Worm (Caenorhabditis elegans) whole organism, L3 larva: ENCODE results near the gene ech-3.
A peak's percentile ranks its signal among the peaks of the same experiment; 100 is the strongest.

Source experiments
- ama-1 ChIP-seq: fragments of 150-350 bp; optimal IDR thresholded peaks from 2 replicates; lab custom pipeline; 2018
- daf-12 ChIP-seq: fragments of 150-350 bp; optimal IDR thresholded peaks from 2 replicates; lab custom pipeline; 2014; ENCODE audit warnings: missing biosample characterization, missing genetic modification reagents, missing genetic modification characterization
- elt-2 ChIP-seq: sonication (generic microtip); optimal IDR thresholded peaks from 2 replicates; lab custom pipeline; 2016; ENCODE audit warnings: missing genetic modification reagents, mild to moderate bottlenecking, missing genetic modification characterization, missing compliant biosample characterization
- lin-39 ChIP-seq: fragments of 150-350 bp; optimal IDR thresholded peaks from 2 replicates; lab custom pipeline; 2018; ENCODE audit warnings: missing biosample characterization, missing genetic modification reagents, missing genetic modification characterization
- nfya-1 ChIP-seq: sonication (generic microtip); optimal IDR thresholded peaks from 2 replicates; lab custom pipeline; 2017; ENCODE audit warnings: missing genetic modification characterization, mild to moderate bottlenecking, missing compliant biosample characterization, antibody characterized with exemption, moderate library complexity; ENCODE audit not compliant: insufficient read depth
- nhr-11 ChIP-seq: fragments of 150-350 bp; optimal IDR thresholded peaks from 2 replicates; lab custom pipeline; 2014; ENCODE audit warnings: missing biosample characterization, missing genetic modification characterization
- nhr-23 ChIP-seq: fragments of 150-350 bp; optimal IDR thresholded peaks from 2 replicates; lab custom pipeline; 2014; ENCODE audit warnings: missing biosample characterization, missing genetic modification reagents, missing genetic modification characterization
- unc-39 ChIP-seq: sonication (generic microtip); optimal IDR thresholded peaks from 4 replicates; lab custom pipeline; 2017; ENCODE audit warnings: missing biosample characterization, missing genetic modification characterization

DNA sequence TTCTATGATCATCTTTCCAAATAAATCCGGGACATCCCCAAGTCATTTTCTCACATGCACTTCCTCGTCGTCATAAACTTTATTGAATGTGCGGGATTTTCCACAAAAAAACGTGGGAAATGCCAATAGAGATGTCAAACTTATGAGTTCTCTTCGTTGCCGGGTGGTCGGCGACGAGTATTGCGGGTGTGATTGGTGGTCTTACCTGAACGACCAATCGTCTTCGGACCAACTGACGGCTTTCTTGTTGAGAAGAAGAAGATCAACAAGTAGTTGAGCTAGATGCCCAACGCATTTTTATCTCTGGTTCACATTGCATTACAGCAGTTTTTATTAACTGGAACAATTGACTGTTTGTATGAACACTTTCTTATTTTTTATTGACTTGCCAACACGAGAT, 26.9 kb upstream of the ech-3 start:
- TF ChIP-seq elt-2 (tag; lab: Kevin White, UChicago) (no peak), lin-39 (no peak), ama-1 (lab: Kevin White, UChicago) (no peak), daf-12 (no peak), nhr-11 (tag; lab: Kevin White, UChicago) (no peak), unc-39 (no peak), nhr-23 (tag; lab: Kevin White, UChicago) (no peak), nfya-1 (tag; lab: Kevin White, UChicago) (peak; percentile 62)
